Fruit fly (Drosophila melanogaster): ENCODE results near the gene CG15020.
A peak's percentile ranks its signal among the peaks of the same experiment; 100 is the strongest.

Gene CG15020

DNA sequence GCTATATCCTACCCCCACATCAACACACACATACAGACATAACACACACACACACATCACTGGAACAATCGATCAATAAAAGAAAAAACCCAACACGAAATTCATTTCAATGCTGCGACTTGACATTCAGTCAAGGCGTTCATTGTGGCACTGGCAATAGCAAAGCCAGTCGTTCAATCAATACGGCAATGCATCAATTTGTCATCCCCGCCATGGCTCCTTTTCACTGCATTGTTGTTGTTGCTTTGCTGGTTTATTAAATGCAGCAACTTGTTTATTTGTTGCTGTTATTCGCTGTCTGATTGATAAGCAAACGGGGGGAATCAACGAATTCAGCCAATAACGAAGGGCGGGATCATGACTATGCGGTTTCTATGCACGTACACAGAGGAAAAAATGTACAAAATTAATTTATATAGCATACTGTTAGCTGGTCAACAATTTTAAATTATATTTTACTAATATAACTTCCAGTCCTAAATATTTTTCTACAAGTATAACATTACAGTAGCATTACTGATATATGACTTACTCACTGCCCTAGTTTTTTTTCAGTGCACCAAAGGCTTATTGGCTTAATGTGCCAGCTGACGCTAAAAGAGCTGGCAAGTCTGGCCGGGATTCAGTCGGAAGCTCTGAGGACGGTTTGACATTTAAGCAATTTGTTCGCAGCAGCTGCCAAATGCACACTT is 45.6 kb upstream of the CG15020 start (continued):
- TF ChIP-seq CG14441 (GFP tag; IDR thresholded peaks at IDR 0.05) = 0 out of 2 replicates have a peak, but pooled peaks have one; percentile 18
- peak; percentile 15 for TF ChIP-seq az2 (GFP tag; optimal IDR thresholded peaks at IDR 0.05)
- peak; percentile 23 for TF ChIP-seq CG7556 (GFP tag; optimal IDR thresholded peaks at IDR 0.05)
- TF ChIP-seq ken (GFP tag; IDR thresholded peaks at IDR 0.05) = no peak
- TF ChIP-seq CG9817 (tag; optimal IDR thresholded peaks at IDR 0.05) = peak; percentile 14
- no peak for TF ChIP-seq CG2116 (GFP tag; optimal IDR thresholded peaks at IDR 0.05)
- peak; percentile 58 for TF ChIP-seq row (GFP tag; IDR thresholded peaks at IDR 0.05)
- peak; percentile 98 for TF ChIP-seq CG8281 (tag; optimal IDR thresholded peaks at IDR 0.05)
- peak; percentile 57 for TF ChIP-seq Xrp1 (GFP tag; IDR thresholded peaks at IDR 0.05)
- TF ChIP-seq H2.0 (GFP tag; IDR thresholded peaks at IDR 0.05) = peak; percentile 39
- TF ChIP-seq CG17359 (tag; optimal IDR thresholded peaks at IDR 0.05) = peak; percentile 32
- peak; percentile 46 for TF ChIP-seq slbo (GFP tag; IDR thresholded peaks at IDR 0.05)
- TF ChIP-seq CG3726 (GFP tag; IDR thresholded peaks at IDR 0.05) = no peak
- TF ChIP-seq phol (tag; optimal IDR thresholded peaks at IDR 0.05) = peak; percentile 35
- TF ChIP-seq CG3407 (GFP tag; optimal IDR thresholded peaks at IDR 0.05) = peak; percentile 27
- peak; percentile 21 for TF ChIP-seq Blimp-1 (GFP tag; optimal IDR thresholded peaks at IDR 0.05)
- peak; percentile 53 for TF ChIP-seq dmrt99B (tag; optimal IDR thresholded peaks at IDR 0.05)
- peak; percentile 32; the same call in 1 of the 2 replicates for TF ChIP-seq Rfx (GFP tag; IDR thresholded peaks at IDR 0.05)
- peak; percentile 10 for TF ChIP-seq fd96Cb (tag; optimal IDR thresholded peaks at IDR 0.05)
- TF ChIP-seq CG12659 (GFP tag; optimal IDR thresholded peaks at IDR 0.05) = no peak
- TF ChIP-seq CG32532 (GFP tag; IDR thresholded peaks at IDR 0.05) = peak; percentile 9; the same call in 1 of the 2 replicates
- peak; percentile 31 for TF ChIP-seq CG15269 (tag; optimal IDR thresholded peaks at IDR 0.05)
- TF ChIP-seq onecut (GFP tag; IDR thresholded peaks at IDR 0.05) = 0 out of 2 replicates have a peak, but pooled peaks have one; percentile 8
- peak; percentile 31 for TF ChIP-seq grau (tag; optimal IDR thresholded peaks at IDR 0.05)
- peak; percentile 28; the same call in 1 of the 3 replicates for TF ChIP-seq tgo (GFP tag; IDR thresholded peaks at IDR 0.05)
- TF ChIP-seq Stat92E (GFP tag; optimal IDR thresholded peaks at IDR 0.05) = no peak
- TF ChIP-seq eve (GFP tag; optimal IDR thresholded peaks at IDR 0.05) = peak in 1 of 2 experiments; percentile 12
- no peak for TF ChIP-seq CG15601 (tag; optimal IDR thresholded peaks at IDR 0.05)
- TF ChIP-seq CG8478 (optimal IDR thresholded peaks at IDR 0.05) = no peak
- TF ChIP-seq dpn (GFP tag; optimal IDR thresholded peaks at IDR 0.05) = peak in 1 of 2 experiments; percentile 1
- 0 out of 3 replicates have a peak, but pooled peaks have one; percentile 28 for TF ChIP-seq ci (GFP tag; IDR thresholded peaks at IDR 0.05)
- TF ChIP-seq CG2712 (tag; optimal IDR thresholded peaks at IDR 0.05) = peak; percentile 32
- peak; percentile 0 for TF ChIP-seq Ssrp (tag; optimal IDR thresholded peaks at IDR 0.05)
- peak; percentile 76 for TF ChIP-seq sens (GFP tag)
- peak; percentile 50; the same call in 1 of the 2 replicates for TF ChIP-seq vvl (GFP tag; IDR thresholded peaks at IDR 0.05)
- peak; percentile 20 for TF ChIP-seq Meics (GFP tag; optimal IDR thresholded peaks at IDR 0.05)
- peak in 1 of 2 experiments; percentile 56 for TF ChIP-seq Hr51 (GFP tag; optimal IDR thresholded peaks at IDR 0.05)
- TF ChIP-seq Atf6 (GFP tag; IDR thresholded peaks at IDR 0.05) = peak; percentile 23; the same call in 1 of the 2 replicates
- peak; percentile 11 for TF ChIP-seq ind (GFP tag; optimal IDR thresholded peaks at IDR 0.05)
- peak; percentile 13 for TF ChIP-seq nmo (GFP tag; optimal IDR thresholded peaks at IDR 0.05)
- TF ChIP-seq CG3281 (GFP tag; optimal IDR thresholded peaks at IDR 0.05) = peak; percentile 9
- TF ChIP-seq nerfin-1 (tag; optimal IDR thresholded peaks at IDR 0.05) = no peak
- no peak for TF ChIP-seq CG12744 (GFP tag; optimal IDR thresholded peaks at IDR 0.05)
- peak; percentile 39 for TF ChIP-seq unpg (GFP tag; optimal IDR thresholded peaks at IDR 0.05)
- peak; percentile 10 for TF ChIP-seq Hr3 (GFP tag; optimal IDR thresholded peaks at IDR 0.05)
- TF ChIP-seq CG4404 (GFP tag; IDR thresholded peaks at IDR 0.05) = 0 out of 2 replicates have a peak, but pooled peaks have one; percentile 8
- no peak for TF ChIP-seq Dfd (GFP tag; optimal IDR thresholded peaks at IDR 0.05)
- peak; percentile 6 for TF ChIP-seq lab (GFP tag; optimal IDR thresholded peaks at IDR 0.05)
- TF ChIP-seq Ada2b (GFP tag; IDR thresholded peaks at IDR 0.05) = peak; percentile 42; the same call in 1 of the 2 replicates

Measured in whole organism, embryonic.